Worm (Caenorhabditis elegans): ENCODE measurements around the gene wht-3.

The wht-3 gene

DNA sequence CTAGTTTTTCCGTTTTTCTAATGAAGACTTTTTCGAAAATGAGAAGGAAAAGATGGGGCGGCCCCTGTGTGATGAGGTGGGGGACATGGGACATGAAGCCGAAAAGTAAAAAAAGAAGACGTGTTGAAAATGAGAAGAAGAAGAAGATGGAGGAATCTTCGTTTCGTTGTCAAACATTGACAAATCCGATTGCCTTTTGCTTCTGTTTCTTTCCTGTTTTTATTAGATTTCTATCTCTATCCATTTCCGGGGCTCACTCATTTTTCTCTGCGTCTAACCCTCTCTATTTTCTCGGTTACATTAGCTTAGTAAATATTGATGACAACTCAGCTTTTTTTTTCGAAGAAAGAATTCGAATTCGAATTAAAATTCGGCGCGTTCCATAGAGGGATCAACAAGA, 31.7 kb downstream of the wht-3 start:
- no peak for TF ChIP-seq lin-11 (tag; optimal IDR thresholded peaks at IDR 0.05)
- no peak for TF ChIP-seq nhr-237 (tag; optimal IDR thresholded peaks at IDR 0.05)
- TF ChIP-seq fos-1 (tag; optimal IDR thresholded peaks at IDR 0.05): no peak
- TF ChIP-seq aly-2 (tag; optimal IDR thresholded peaks at IDR 0.05): no peak
- TF ChIP-seq ceh-16 (tag; optimal IDR thresholded peaks at IDR 0.05): no peak
- TF ChIP-seq unc-39 (tag; optimal IDR thresholded peaks at IDR 0.05): no peak
- no peak for TF ChIP-seq dmd-4 (tag; optimal IDR thresholded peaks at IDR 0.05)
- TF ChIP-seq lsy-2 (tag; optimal IDR thresholded peaks at IDR 0.05): no peak
- TF ChIP-seq lin-13 (GFP tag; optimal IDR thresholded peaks at IDR 0.05): no peak
- no peak for TF ChIP-seq sma-9 (GFP tag; optimal IDR thresholded peaks at IDR 0.05)
- TF ChIP-seq sma-9 (tag; optimal IDR thresholded peaks at IDR 0.05): no peak
- TF ChIP-seq mab-5 (tag; optimal IDR thresholded peaks at IDR 0.05): no peak
- TF ChIP-seq ztf-11 (tag; optimal IDR thresholded peaks at IDR 0.05): no peak
- no peak for TF ChIP-seq skn-1 (tag; optimal IDR thresholded peaks at IDR 0.05)
- TF ChIP-seq nhr-12 (tag; optimal IDR thresholded peaks at IDR 0.05): no peak
- no peak for TF ChIP-seq elt-1 (tag; optimal IDR thresholded peaks at IDR 0.05)
- TF ChIP-seq ztf-1 (GFP tag; conservative IDR thresholded peaks at IDR 0.05): no peak
- no peak for TF ChIP-seq nhr-23 (tag; optimal IDR thresholded peaks at IDR 0.05)

DNA sequence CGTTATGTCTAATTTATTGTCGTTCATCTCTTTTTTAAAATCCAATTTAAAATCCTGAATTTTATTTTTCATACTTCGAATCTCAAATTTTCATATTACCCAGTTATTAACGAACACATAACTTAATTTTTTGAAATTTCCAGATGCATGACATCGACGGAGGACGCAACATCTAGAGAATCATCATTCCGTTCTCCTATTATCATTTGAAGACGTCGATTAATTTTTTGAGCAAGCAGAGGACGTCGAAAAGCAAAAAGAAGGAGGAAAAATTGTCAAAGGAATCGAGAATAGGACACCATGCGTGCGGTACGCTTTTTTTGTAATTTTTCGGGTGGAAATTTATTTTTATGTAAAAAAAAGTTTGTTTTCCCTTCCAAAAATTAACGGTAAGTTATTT, 36.3 kb downstream of the wht-3 start, which contains the start of gene unc-103:
unc-103 (plus strand) TSS at position 301 of the 400 bp plus-strand sequence.
- TF ChIP-seq sma-3 (GFP tag; optimal IDR thresholded peaks at IDR 0.05): no peak
- no peak for TF ChIP-seq lsy-2 (tag; optimal IDR thresholded peaks at IDR 0.05)
- no peak for TF ChIP-seq ztf-4 (tag; optimal IDR thresholded peaks at IDR 0.05)
- no peak for TF ChIP-seq nhr-25 (tag; optimal IDR thresholded peaks at IDR 0.05)
- no peak for TF ChIP-seq crh-2 (tag; optimal IDR thresholded peaks at IDR 0.05)
- no peak for TF ChIP-seq mdl-1 (tag; optimal IDR thresholded peaks at IDR 0.05)
- TF ChIP-seq elt-3 (tag; optimal IDR thresholded peaks at IDR 0.05): no peak
- no peak for TF ChIP-seq nhr-237 (tag; optimal IDR thresholded peaks at IDR 0.05)
- no peak for TF ChIP-seq Y55F3AM.14 (GFP tag; optimal IDR thresholded peaks at IDR 0.05)
- TF ChIP-seq R02D3.7 (tag; optimal IDR thresholded peaks at IDR 0.05): no peak
- no peak for TF ChIP-seq sem-4 (tag; optimal IDR thresholded peaks at IDR 0.05)
- no peak for TF ChIP-seq mbf-1 (tag; optimal IDR thresholded peaks at IDR 0.05)
- TF ChIP-seq lin-39 (tag; optimal IDR thresholded peaks at IDR 0.05): no peak
- no peak for TF ChIP-seq nhr-129 (tag; optimal IDR thresholded peaks at IDR 0.05)
- TF ChIP-seq fos-1 (tag; optimal IDR thresholded peaks at IDR 0.05): no peak
- no peak for TF ChIP-seq mab-5 (tag; optimal IDR thresholded peaks at IDR 0.05)

- TF ChIP-seq unc-62 (GFP tag; optimal IDR thresholded peaks at IDR 0.05) (no peak), ztf-4 (tag; optimal IDR thresholded peaks at IDR 0.05) (no peak), blmp-1 (tag; optimal IDR thresholded peaks at IDR 0.05; ENCODE audit: insufficient read depth) (no peak), sem-4 (tag; optimal IDR thresholded peaks at IDR 0.05) (no peak), ztf-11 (tag; optimal IDR thresholded peaks at IDR 0.05) (no peak), alr-1 (tag; optimal IDR thresholded peaks at IDR 0.05) (no peak), sma-9 (GFP tag; optimal IDR thresholded peaks at IDR 0.05) (peak; percentile 47), sma-9 (tag; optimal IDR thresholded peaks at IDR 0.05) (no peak), lsy-2 (tag; optimal IDR thresholded peaks at IDR 0.05) (peak in 1 of 2 experiments; percentile 52), F13H6.1 (tag; optimal IDR thresholded peaks at IDR 0.05) (peak; percentile 64), snpc-4 (tag; optimal IDR thresholded peaks at IDR 0.05) (no peak), sma-3 (GFP tag; optimal IDR thresholded peaks at IDR 0.05) (no peak), C34F6.9 (tag; optimal IDR thresholded peaks at IDR 0.05) (peak; percentile 19), egl-27 (tag; optimal IDR thresholded peaks at IDR 0.05) (no peak), lin-11 (tag; optimal IDR thresholded peaks at IDR 0.05) (no peak), unc-39 (tag; optimal IDR thresholded peaks at IDR 0.05) (no peak)
Observed at ce11 chrIII:4113594-4113993, 37.8 kb downstream of the wht-3 start.

DNA sequence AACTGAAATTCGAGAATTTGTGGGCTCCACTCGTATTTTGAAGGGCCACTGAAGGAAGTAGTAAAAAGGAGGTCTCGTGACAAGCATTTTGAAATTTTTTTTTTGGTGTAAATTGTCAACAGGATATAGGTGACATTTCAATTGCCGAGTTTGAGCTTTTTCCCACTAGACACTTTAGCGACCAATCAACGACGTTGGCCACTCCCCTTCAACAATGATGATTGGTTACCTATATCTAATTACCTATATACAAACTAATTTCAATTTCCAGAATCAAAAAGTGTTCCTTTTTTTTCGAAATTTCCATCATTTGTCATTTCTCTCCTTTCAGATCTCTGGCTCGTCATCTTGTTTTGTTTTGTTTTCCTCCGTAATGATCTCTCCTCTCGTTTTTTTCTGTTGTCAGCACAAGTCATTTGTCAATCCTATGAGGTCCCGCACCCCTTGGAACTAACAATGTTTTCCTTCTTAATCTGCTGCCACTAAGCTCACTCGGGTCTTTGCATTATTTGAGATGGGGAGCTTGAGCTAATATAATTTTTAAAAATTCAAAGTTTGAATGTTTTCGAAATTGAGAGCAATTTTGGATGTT, 43.4 kb downstream of the wht-3 start:
- TF ChIP-seq ZK546.5 (tag; optimal IDR thresholded peaks at IDR 0.05) (no peak), ztf-4 (tag; optimal IDR thresholded peaks at IDR 0.05) (no peak), crh-2 (tag; optimal IDR thresholded peaks at IDR 0.05) (no peak), skn-1 (tag; optimal IDR thresholded peaks at IDR 0.05) (no peak), sma-9 (GFP tag; optimal IDR thresholded peaks at IDR 0.05) (no peak), sma-9 (tag; optimal IDR thresholded peaks at IDR 0.05) (no peak), dmd-4 (tag; optimal IDR thresholded peaks at IDR 0.05) (no peak), alr-1 (tag; optimal IDR thresholded peaks at IDR 0.05) (no peak), sem-4 (tag; optimal IDR thresholded peaks at IDR 0.05) (no peak), ztf-11 (tag; optimal IDR thresholded peaks at IDR 0.05) (no peak), fos-1 (tag; optimal IDR thresholded peaks at IDR 0.05) (no peak), peb-1 (tag; optimal IDR thresholded peaks at IDR 0.05) (no peak), blmp-1 (tag; optimal IDR thresholded peaks at IDR 0.05; ENCODE audit: insufficient read depth) (no peak), mdl-1 (tag; optimal IDR thresholded peaks at IDR 0.05) (no peak), nhr-23 (tag; optimal IDR thresholded peaks at IDR 0.05) (no peak), unc-55 (GFP tag; optimal IDR thresholded peaks at IDR 0.05) (no peak), nhr-77 (tag; optimal IDR thresholded peaks at IDR 0.05) (no peak), elt-1 (tag; optimal IDR thresholded peaks at IDR 0.05) (no peak), zag-1 (tag; optimal IDR thresholded peaks at IDR 0.05) (no peak)

Measured in whole organism, L2 larva.